Worm (Caenorhabditis elegans): ENCODE measurements around the gene snf-5.

ce11 chrII:12895078-12895670 lies 29.6 kb upstream of the snf-5 start, which contains the start of the genes clec-62 and clec-63:
- TF ChIP-seq ztf-23 (GFP tag; IDR thresholded peaks at IDR 0.05) (no peak), ref-1 (GFP tag; conservative IDR thresholded peaks at IDR 0.05) (no peak), flt-1 (GFP tag; IDR thresholded peaks at IDR 0.05) (no peak), klf-2 (GFP tag; conservative IDR thresholded peaks at IDR 0.05) (no peak)

Measured in whole organism, midembryonic.